Worm (Caenorhabditis elegans): ENCODE data around the gene nlp-14.

- no peak for TF ChIP-seq flt-1 (GFP tag; IDR thresholded peaks at IDR 0.05)
- TF ChIP-seq ama-1 (optimal IDR thresholded peaks at IDR 0.05) = no peak
- no peak for TF ChIP-seq hmg-4 (GFP tag; optimal IDR thresholded peaks at IDR 0.05)
- no peak for TF ChIP-seq ets-7 (tag; optimal IDR thresholded peaks at IDR 0.05)
- no peak for TF ChIP-seq ceh-13 (GFP tag; optimal IDR thresholded peaks at IDR 0.05)
- TF ChIP-seq hnd-1 (tag; optimal IDR thresholded peaks at IDR 0.05) = no peak
- no peak for TF ChIP-seq tbx-11 (GFP tag; IDR thresholded peaks at IDR 0.05)
- no peak for TF ChIP-seq hmbx-1 (tag; optimal IDR thresholded peaks at IDR 0.05)
Measured at ce11 chrX:8892808-8893207, 26.4 kb downstream of the nlp-14 start, which contains the start of gene C13E3.1.

Measured in whole organism, early embryonic.